Fruit fly (Drosophila melanogaster) S2 (cell line): ENCODE data around the gene Art3.

Source experiments
- CG8478 ChIP-seq: fragments of >200 bp; optimal IDR thresholded peaks from 2 replicates; lab custom pipeline; 2018
- CTCF ChIP-seq, 2 experiments: fragments of >200 bp; optimal IDR thresholded peaks; 2 replicates each; lab custom pipeline; 2018

The Art3 gene

DNA sequence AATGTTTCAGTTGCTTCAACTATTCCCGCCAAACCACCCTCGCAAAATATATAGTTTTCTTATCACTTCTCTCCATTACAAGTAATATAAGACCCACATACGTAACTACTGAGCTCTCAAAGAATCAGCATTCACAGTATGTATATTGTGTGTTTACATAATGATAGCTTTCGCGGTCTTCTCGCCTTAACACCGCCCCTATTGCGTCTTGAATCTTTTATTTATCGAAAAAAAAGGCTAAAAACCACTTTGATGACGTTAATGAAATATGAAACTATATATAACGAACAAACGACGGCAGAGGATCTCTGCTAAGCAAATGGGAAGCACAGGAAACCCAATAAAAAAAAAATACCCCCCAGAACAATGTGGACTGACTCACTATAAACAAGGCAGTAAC is 31.8 kb downstream of the Art3 start:
- TF ChIP-seq CG8478 (lab: Kevin White, UChicago) = no peak
- TF ChIP-seq CTCF (optimal IDR thresholded peaks at IDR 0.05; lab: Kevin White, UChicago) = no peak

DNA sequence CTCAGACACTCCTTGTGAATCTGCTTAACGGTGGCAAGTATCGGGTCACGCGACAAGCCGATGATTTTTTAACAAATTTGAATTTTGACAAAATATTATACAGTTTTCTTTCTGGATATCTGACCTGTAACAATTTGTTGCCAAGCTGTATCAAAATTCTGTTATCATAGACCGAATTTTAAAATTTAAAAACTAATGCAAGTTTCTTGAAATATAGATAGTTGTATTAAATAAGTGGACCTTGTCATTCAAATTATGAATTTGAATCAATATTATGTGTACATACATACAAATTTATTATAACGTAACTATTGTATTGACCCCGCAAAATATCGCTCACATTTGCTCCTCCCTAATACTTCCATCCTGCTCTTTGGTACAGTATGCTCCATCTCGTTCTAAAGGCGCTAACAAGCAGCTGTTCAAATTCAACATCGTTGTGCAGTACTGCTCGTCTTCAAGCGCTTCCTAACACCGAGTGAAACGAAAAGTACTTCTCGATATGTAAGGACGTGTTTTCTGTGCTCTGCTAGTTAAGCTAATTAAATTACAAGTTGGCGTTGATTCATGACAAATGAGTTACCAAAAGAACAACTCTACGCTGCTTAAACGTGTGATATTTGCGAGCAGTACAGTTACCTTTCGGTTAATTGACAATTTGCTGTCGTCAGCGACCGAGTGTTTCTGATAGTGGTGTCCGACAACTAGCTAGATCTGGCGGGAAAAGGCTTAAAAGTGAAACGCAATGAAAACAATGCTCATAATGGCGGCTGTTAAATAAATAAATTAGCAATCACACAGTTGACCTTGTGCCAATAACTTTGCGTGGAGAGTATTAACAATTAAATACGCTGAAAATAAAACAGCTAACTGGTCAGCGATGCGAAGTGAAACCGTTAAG is 32.8 kb downstream of the Art3 start, which contains the start of the genes Kpc1 and CG42542:
Gene Kpc1, minus strand, starts transcription at position 77 of the 901 bp plus-strand sequence.
Gene CG42542, plus strand, starts transcription at position 465 of the 901 bp plus-strand sequence.
- TF ChIP-seq CG8478 (lab: Kevin White, UChicago) (no peak), CTCF (optimal IDR thresholded peaks at IDR 0.05; lab: Kevin White, UChicago) (no peak)

DNA sequence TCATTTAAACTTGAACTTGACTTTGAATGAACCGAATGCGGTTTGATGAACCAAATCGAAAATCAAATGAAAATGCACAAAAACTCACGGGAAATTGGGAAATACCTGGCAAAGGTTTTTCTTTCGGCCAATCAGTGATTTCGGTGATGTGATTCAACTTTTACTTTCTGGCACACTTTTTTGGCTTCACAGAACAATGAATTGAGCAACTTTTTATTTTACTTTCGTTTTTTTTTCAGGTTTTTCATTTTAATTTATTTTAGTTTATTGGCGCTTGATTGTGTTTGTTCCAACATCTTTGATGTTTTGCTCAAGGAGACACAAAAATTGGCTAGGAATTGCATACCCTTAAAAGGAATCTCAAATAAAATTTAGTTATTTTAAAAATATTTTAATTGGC is 47.7 kb downstream of the Art3 start, which contains the start of gene Mf:
Gene Mf, minus strand, starts transcription at position 44 of the 400 bp plus-strand sequence.
- TF ChIP-seq CTCF (optimal IDR thresholded peaks at IDR 0.05; lab: Kevin White, UChicago) (no peak), CG8478 (lab: Kevin White, UChicago) (no peak)
